Worm (Caenorhabditis elegans) whole organism, young adult: ENCODE results near the gene twk-35.

ENCODE experiments used
- C06A6.2 ChIP-seq: fragments of 200-800 bp; sonication (Bioruptor generic); conservative IDR thresholded peaks from 2 replicates; pipeline ENCODE4 v1.3.6; 2022; ENCODE audit warnings: missing genetic modification characterization, missing compliant biosample characterization
- C17E4.6 ChIP-seq: fragments of 200-800 bp; sonication (Bioruptor generic); IDR thresholded peaks from 2 replicates; pipeline ENCODE4 v1.3.6; 2022; ENCODE audit warnings: missing genetic modification reagents, missing genetic modification characterization, missing compliant biosample characterization
- F22D6.2 ChIP-seq: sonication (generic microtip); optimal IDR thresholded peaks from 2 replicates; lab custom pipeline; 2016; ENCODE audit warnings: mild to moderate bottlenecking, missing genetic modification characterization, missing compliant biosample characterization
- F33H1.4 ChIP-seq: fragments of 200-800 bp; sonication (Bioruptor generic); IDR thresholded peaks from 2 replicates; pipeline ENCODE4 v1.3.6; 2022; ENCODE audit warnings: missing genetic modification reagents, missing genetic modification characterization, missing compliant biosample characterization
- F39B2.1 ChIP-seq: fragments of 200-800 bp; sonication (Bioruptor generic); IDR thresholded peaks from 2 replicates; pipeline ENCODE4 v1.3.6; 2022; ENCODE audit warnings: missing genetic modification reagents, missing genetic modification characterization, missing compliant biosample characterization
- F49E8.2 ChIP-seq: sonication (generic microtip); optimal IDR thresholded peaks from 3 replicates; lab custom pipeline; 2017; ENCODE audit warnings: missing genetic modification characterization, mild to moderate bottlenecking, missing compliant biosample characterization, antibody characterized with exemption, moderate library complexity; ENCODE audit not compliant: insufficient read depth
- F55B11.4 ChIP-seq: sonication (generic microtip); optimal IDR thresholded peaks from 2 replicates; lab custom pipeline; 2016; ENCODE audit warnings: missing compliant biosample characterization, missing genetic modification characterization, borderline replicate concordance; ENCODE audit not compliant: insufficient read depth
- F57A8.1 ChIP-seq: fragments of 200-800 bp; sonication (Bioruptor generic); optimal IDR thresholded peaks from 2 replicates; lab custom pipeline; 2018; ENCODE audit warnings: mild to moderate bottlenecking, missing genetic modification characterization, moderate library complexity, missing compliant biosample characterization
- Y53F4B.3 ChIP-seq: fragments of 200-800 bp; sonication (Bioruptor generic); IDR thresholded peaks from 2 replicates; pipeline ENCODE4 v1.3.6; 2022; ENCODE audit warnings: missing genetic modification reagents, missing genetic modification characterization, missing compliant biosample characterization
- Y56A3A.18 ChIP-seq: fragments of 200-800 bp; sonication (Bioruptor generic); IDR thresholded peaks from 2 replicates; pipeline ENCODE4 v1.3.6; 2022; ENCODE audit warnings: missing genetic modification reagents, missing genetic modification characterization, missing compliant biosample characterization
- Y95B8A.8 ChIP-seq: fragments of 200-800 bp; sonication (Bioruptor generic); IDR thresholded peaks from 2 replicates; pipeline ENCODE4 v1.3.6; 2022; ENCODE audit warnings: missing genetic modification reagents, missing genetic modification characterization, missing compliant biosample characterization
- athp-1 ChIP-seq: sonication (generic microtip); optimal IDR thresholded peaks from 2 replicates; lab custom pipeline; 2017; ENCODE audit warnings: mild to moderate bottlenecking, missing genetic modification characterization, missing compliant biosample characterization
- bed-1 ChIP-seq: fragments of 200-800 bp; sonication (Bioruptor generic); IDR thresholded peaks from 2 replicates; pipeline ENCODE4 v1.3.6; 2022; ENCODE audit warnings: missing genetic modification reagents, missing genetic modification characterization, missing compliant biosample characterization
- cebp-2 ChIP-seq: fragments of 200-800 bp; sonication (Bioruptor generic); IDR thresholded peaks from 2 replicates; pipeline ENCODE4 v1.3.6; 2022; ENCODE audit warnings: missing genetic modification characterization, missing compliant biosample characterization
- ceh-100 ChIP-seq: fragments of 200-800 bp; sonication (Bioruptor generic); IDR thresholded peaks from 2 replicates; pipeline ENCODE4 v1.3.6; 2022; ENCODE audit warnings: missing genetic modification reagents, missing genetic modification characterization, missing compliant biosample characterization
- ceh-91 ChIP-seq: fragments of 200-800 bp; sonication (Bioruptor generic); IDR thresholded peaks from 2 replicates; pipeline ENCODE4 v1.3.6; 2022; ENCODE audit warnings: missing genetic modification reagents, missing genetic modification characterization, missing compliant biosample characterization
- dox-1 ChIP-seq: fragments of 200-800 bp; sonication (Bioruptor generic); IDR thresholded peaks from 2 replicates; pipeline ENCODE4 v1.3.6; 2022; ENCODE audit warnings: missing genetic modification reagents, missing genetic modification characterization, missing compliant biosample characterization
- egl-18 ChIP-seq: fragments of 200-800 bp; sonication (Bioruptor generic); IDR thresholded peaks from 2 replicates; pipeline ENCODE4 v1.3.6; 2022; ENCODE audit warnings: missing genetic modification reagents, missing genetic modification characterization, missing compliant biosample characterization
- egl-44 ChIP-seq: fragments of 200-800 bp; sonication (Bioruptor generic); IDR thresholded peaks from 2 replicates; pipeline ENCODE4 v1.3.6; 2022; ENCODE audit warnings: missing genetic modification reagents, missing genetic modification characterization, missing compliant biosample characterization
- egrh-3 ChIP-seq: fragments of 200-800 bp; sonication (Bioruptor generic); IDR thresholded peaks from 2 replicates; pipeline ENCODE4 v1.3.6; 2022; ENCODE audit warnings: missing genetic modification reagents, missing genetic modification characterization, missing compliant biosample characterization
- ekl-4 ChIP-seq: fragments of 200-800 bp; sonication (Bioruptor generic); IDR thresholded peaks from 2 replicates; pipeline ENCODE4 v1.3.6; 2022; ENCODE audit warnings: missing genetic modification reagents, missing genetic modification characterization, missing compliant biosample characterization
- him-1 ChIP-seq: sonication (generic microtip); optimal IDR thresholded peaks from 2 replicates; lab custom pipeline; 2016; ENCODE audit warnings: missing genotype, missing genetic modification reagents, missing genetic modification characterization, missing compliant biosample characterization
- hlh-12 ChIP-seq: sonication (generic microtip); optimal IDR thresholded peaks from 2 replicates; lab custom pipeline; 2016; ENCODE audit warnings: missing genetic modification characterization, missing compliant biosample characterization
- hlh-26 ChIP-seq: fragments of 200-800 bp; sonication (Bioruptor generic); conservative IDR thresholded peaks from 2 replicates; pipeline ENCODE4 v1.3.6; 2022; ENCODE audit warnings: missing genetic modification reagents, missing genetic modification characterization, missing compliant biosample characterization
- hmg-1.2 ChIP-seq: fragments of 200-800 bp; sonication (Bioruptor generic); IDR thresholded peaks from 2 replicates; pipeline ENCODE4 v1.3.6; 2022; ENCODE audit warnings: missing genetic modification reagents, missing genetic modification characterization, missing compliant biosample characterization
- hmg-20 ChIP-seq: fragments of 200-800 bp; sonication (Bioruptor generic); IDR thresholded peaks from 2 replicates; pipeline ENCODE4 v1.3.6; 2022; ENCODE audit warnings: missing genetic modification reagents, missing genetic modification characterization, missing compliant biosample characterization
- hrde-1 ChIP-seq: sonication (generic microtip); optimal IDR thresholded peaks from 2 replicates; lab custom pipeline; 2016; ENCODE audit warnings: missing genetic modification characterization, mild to moderate bottlenecking, missing compliant biosample characterization, moderate library complexity, missing genotype, missing genetic modification reagents, borderline replicate concordance
- hsf-1 ChIP-seq: fragments of 200-800 bp; sonication (Bioruptor generic); IDR thresholded peaks from 2 replicates; pipeline ENCODE4 v1.3.6; 2022; ENCODE audit warnings: missing genetic modification reagents, missing genetic modification characterization, missing compliant biosample characterization
- let-526 ChIP-seq: fragments of 200-800 bp; sonication (Bioruptor generic); IDR thresholded peaks from 2 replicates; pipeline ENCODE4 v1.3.6; 2022; ENCODE audit warnings: missing genetic modification reagents, missing genetic modification characterization, missing compliant biosample characterization
- lin-26 ChIP-seq: fragments of 200-800 bp; sonication (Bioruptor generic); IDR thresholded peaks from 2 replicates; pipeline ENCODE4 v1.3.6; 2022; ENCODE audit warnings: missing genetic modification reagents, missing genetic modification characterization, missing compliant biosample characterization
- lsl-1 ChIP-seq: fragments of 200-800 bp; sonication (Bioruptor generic); optimal IDR thresholded peaks from 2 replicates; lab custom pipeline; 2018; ENCODE audit warnings: mild to moderate bottlenecking, missing genetic modification characterization, moderate library complexity, missing compliant biosample characterization
- lsy-27 ChIP-seq: sonication (generic microtip); optimal IDR thresholded peaks from 2 replicates; lab custom pipeline; 2017; ENCODE audit warnings: missing genetic modification characterization, mild to moderate bottlenecking, missing compliant biosample characterization, antibody characterized with exemption, missing genotype, borderline replicate concordance; ENCODE audit not compliant: insufficient read depth
- mxl-1 ChIP-seq: sonication (generic microtip); optimal IDR thresholded peaks from 2 replicates; lab custom pipeline; 2016; ENCODE audit warnings: missing genetic modification characterization, missing compliant biosample characterization
- nfya-1 ChIP-seq: sonication (generic microtip); optimal IDR thresholded peaks from 2 replicates; lab custom pipeline; 2017; ENCODE audit warnings: antibody characterized with exemption, missing compliant biosample characterization, missing genetic modification characterization, borderline replicate concordance; ENCODE audit not compliant: insufficient read depth
- nfya-2 ChIP-seq: fragments of 200-800 bp; sonication (Bioruptor generic); IDR thresholded peaks from 2 replicates; pipeline ENCODE4 v1.3.6; 2022; ENCODE audit warnings: missing genetic modification reagents, missing genetic modification characterization, missing compliant biosample characterization
- pha-4 ChIP-seq: fragments of 150-350 bp; sonication (generic microtip); optimal IDR thresholded peaks from 2 replicates; lab custom pipeline; 2014; ENCODE audit warnings: missing biosample characterization, missing genetic modification reagents, missing genetic modification characterization
- rcor-1 ChIP-seq: fragments of 200-800 bp; sonication (Bioruptor generic); IDR thresholded peaks from 2 replicates; pipeline ENCODE4 v1.3.6; 2022; ENCODE audit warnings: missing genetic modification reagents, missing genetic modification characterization, missing compliant biosample characterization
- rpc-1 ChIP-seq, 2 experiments: fragments of 150-350 bp in 1 of 2; sonication (generic microtip) in 1 of 2; optimal IDR thresholded peaks; 2 replicates each; lab custom pipeline; 2014 to 2018; ENCODE audit warnings: missing biosample characterization in 1 of 2, missing genetic modification characterization in 1 of 2, missing genetic modification reagents in 1 of 2, missing genotype in 1 of 2
- sdz-38 ChIP-seq: sonication (generic microtip); optimal IDR thresholded peaks from 2 replicates; lab custom pipeline; 2016; ENCODE audit warnings: missing genotype, missing genetic modification characterization, missing compliant biosample characterization
- snpc-4 ChIP-seq, 5 experiments: fragments of 150-350 bp in 1 of 5; sonication (generic microtip) in 4 of 5; optimal IDR thresholded peaks; 2 replicates each; lab custom pipeline; 2014 to 2018; ENCODE audit warnings: missing genetic modification characterization in 5 of 5, missing biosample characterization in 3 of 5, antibody characterized with exemption in 2 of 5, mild to moderate bottlenecking in 2 of 5, missing compliant biosample characterization in 2 of 5, missing genotype in 2 of 5, moderate library complexity in 2 of 5, missing genetic modification reagents in 1 of 5
- tbx-9 ChIP-seq: sonication (generic microtip); optimal IDR thresholded peaks from 2 replicates; lab custom pipeline; 2016; ENCODE audit warnings: borderline replicate concordance, missing genetic modification characterization, inconsistent platforms, missing compliant biosample characterization
- tlf-1 ChIP-seq: fragments of 200-800 bp; sonication (Bioruptor generic); optimal IDR thresholded peaks from 2 replicates; lab custom pipeline; 2018; ENCODE audit warnings: mild to moderate bottlenecking, missing genetic modification characterization, missing compliant biosample characterization
- unc-130 ChIP-seq: sonication (generic microtip); optimal IDR thresholded peaks from 2 replicates; lab custom pipeline; 2016; ENCODE audit warnings: missing genetic modification reagents, missing genetic modification characterization, missing compliant biosample characterization
- zim-3 ChIP-seq: sonication (generic microtip); optimal IDR thresholded peaks from 2 replicates; lab custom pipeline; 2017; ENCODE audit warnings: mild to moderate bottlenecking, missing genetic modification characterization, moderate library complexity, missing compliant biosample characterization
- ztf-25 ChIP-seq: fragments of 200-800 bp; sonication (Bioruptor generic); IDR thresholded peaks from 2 replicates; pipeline ENCODE4 v1.3.6; 2022; ENCODE audit warnings: missing genetic modification reagents, missing genetic modification characterization, missing compliant biosample characterization
- ztf-28 ChIP-seq: fragments of 200-800 bp; sonication (Bioruptor generic); IDR thresholded peaks from 2 replicates; pipeline ENCODE4 v1.3.6; 2022; ENCODE audit warnings: missing genetic modification reagents, missing genetic modification characterization, missing compliant biosample characterization
- ztf-3 ChIP-seq: fragments of 200-800 bp; sonication (Bioruptor generic); optimal IDR thresholded peaks from 2 replicates; lab custom pipeline; 2018; ENCODE audit warnings: mild to moderate bottlenecking, missing genetic modification characterization, missing compliant biosample characterization

The twk-35 gene

ce11 chrV:20847743-20848229 is 15.0 kb upstream of the twk-35 start (continued):
- TF ChIP-seq rcor-1 (GFP tag; lab: Robert Waterston, UW) (peak; percentile 20; the same call in 1 of the 2 replicates), C17E4.6 (GFP tag; lab: Robert Waterston, UW) (no peak; the same call in 1 of the 2 replicates), F39B2.1 (GFP tag; lab: Robert Waterston, UW) (no peak), zim-3 (tag; lab: Kevin White, UChicago) (peak; percentile 78), egrh-3 (no peak), hlh-26 (GFP tag; lab: Robert Waterston, UW) (no peak), dox-1 (GFP tag; lab: Robert Waterston, UW) (peak; percentile 37; the same call in 1 of the 2 replicates), cebp-2 (GFP tag; lab: Robert Waterston, UW) (no peak), ceh-100 (no peak), egl-18 (no peak), hsf-1 (GFP tag; lab: Robert Waterston, UW) (peak; percentile 73), unc-130 (GFP tag; lab: Kevin White, UChicago) (no peak), Y95B8A.8 (GFP tag; lab: Robert Waterston, UW) (no peak), athp-1 (peak; percentile 72), bed-1 (no peak), sdz-38 (tag; lab: Kevin White, UChicago) (no peak), nfya-2 (no peak), him-1 (tag; lab: Kevin White, UChicago) (no peak), Y56A3A.18 (GFP tag; lab: Robert Waterston, UW) (no peak; the same call in 1 of the 2 replicates), hlh-12 (tag; lab: Kevin White, UChicago) (peak; percentile 27), F57A8.1 (GFP tag; lab: Kevin White, UChicago) (no peak), lsy-27 (tag; lab: Kevin White, UChicago) (no peak), pha-4 (tag; lab: Kevin White, UChicago) (no peak), F49E8.2 (tag; lab: Kevin White, UChicago) (peak; percentile 77), ztf-28 (GFP tag; lab: Robert Waterston, UW) (no peak), lin-26 (peak; percentile 59; the same call in 1 of the 2 replicates), tlf-1 (GFP tag; lab: Kevin White, UChicago) (peak; percentile 63), lsl-1 (peak; percentile 22), hmg-20 (GFP tag; lab: Robert Waterston, UW) (no peak), F55B11.4 (tag; lab: Kevin White, UChicago) (no peak), ztf-3 (GFP tag; lab: Kevin White, UChicago) (no peak), ztf-25 (no peak), nfya-1 (tag; lab: Kevin White, UChicago) (no peak), tbx-9 (tag; lab: Kevin White, UChicago) (peak; percentile 62), mxl-1 (tag; lab: Kevin White, UChicago) (no peak), Y53F4B.3 (GFP tag; lab: Robert Waterston, UW) (no peak), hmg-1.2 (peak; percentile 30; the same call in 1 of the 2 replicates), let-526 (GFP tag; lab: Robert Waterston, UW) (no peak), rpc-1 (optimal IDR thresholded peaks at IDR 0.05; lab: Kevin White, UChicago) (no peak), rpc-1 (tag; optimal IDR thresholded peaks at IDR 0.05; lab: Kevin White, UChicago) (no peak), C06A6.2 (GFP tag; lab: Robert Waterston, UW) (no peak), ceh-91 (GFP tag; lab: Robert Waterston, UW) (no peak), egl-44 (GFP tag; lab: Robert Waterston, UW) (no peak), hrde-1 (tag; lab: Kevin White, UChicago) (no peak), F22D6.2 (tag; lab: Kevin White, UChicago) (no peak), F33H1.4 (GFP tag; lab: Robert Waterston, UW) (no peak), ekl-4 (GFP tag; lab: Robert Waterston, UW) (peak; percentile 42; the same call in 1 of the 2 replicates), snpc-4 (GFP tag; optimal IDR thresholded peaks at IDR 0.05; lab: Kevin White, UChicago) (no peak), snpc-4 (tag; optimal IDR thresholded peaks at IDR 0.05; lab: Kevin White, UChicago) (peak in 2 of 4 experiments; percentile 53 to 66)
